Worm (Caenorhabditis elegans) whole organism, L3 larva: ENCODE data around the gene nep-3.

Experiments used
- mdl-1 ChIP-seq: fragments of 150-350 bp; optimal IDR thresholded peaks from 2 replicates; lab custom pipeline; 2014; ENCODE audit warnings: missing biosample characterization, missing genetic modification characterization
- snpc-4 ChIP-seq: fragments of 150-350 bp; optimal IDR thresholded peaks from 2 replicates; lab custom pipeline; 2014; ENCODE audit warnings: missing biosample characterization, missing genetic modification characterization

ce11 chrII:3891124-3891523, 14.1 kb upstream of the nep-3 start, which contains the start of gene F53C3.8:
- TF ChIP-seq snpc-4: no peak
- TF ChIP-seq mdl-1 (tag; lab: Kevin White, UChicago): no peak
